Fruit fly (Drosophila melanogaster): ENCODE measurements around the gene CG10747.

The CG10747 gene

DNA sequence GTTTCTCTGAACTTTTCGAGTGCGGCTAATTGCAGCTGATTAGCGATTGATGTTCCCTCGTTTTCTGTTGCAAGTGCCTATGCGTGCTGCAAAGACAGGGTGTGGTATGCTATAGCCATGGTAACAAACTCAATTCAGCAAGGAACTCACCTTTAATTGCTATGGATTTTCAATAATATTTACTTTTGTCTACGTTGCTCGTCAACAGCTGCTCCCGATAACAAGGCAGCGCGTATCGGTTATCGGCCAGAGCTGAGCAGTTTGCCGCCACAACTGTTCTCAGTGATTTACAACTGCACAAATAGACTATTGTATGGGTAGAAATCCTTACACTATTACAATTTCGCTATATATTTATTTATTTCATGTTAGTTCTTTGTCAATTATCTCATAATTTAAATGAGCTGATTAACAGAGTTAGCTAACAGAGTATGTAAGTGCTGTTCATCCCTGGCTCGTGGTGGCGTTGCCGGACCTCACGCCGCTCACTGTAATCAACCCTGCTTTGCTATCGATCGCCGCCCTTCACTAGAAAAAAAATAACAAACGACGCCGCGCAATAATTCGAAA lies 15.8 kb downstream of the CG10747 start, which contains the start of the genes pr and neb (continued):
- no peak for TF ChIP-seq Sox15 (GFP tag; optimal IDR thresholded peaks at IDR 0.05)
- peak; percentile 41 for TF ChIP-seq Eip93F (GFP tag; optimal IDR thresholded peaks at IDR 0.05)
- peak; percentile 73 for TF ChIP-seq topi (GFP tag; optimal IDR thresholded peaks at IDR 0.05)
- peak; percentile 56; the same call in 1 of the 3 replicates for TF ChIP-seq CG8119 (GFP tag; IDR thresholded peaks at IDR 0.05)
- TF ChIP-seq fd85E (GFP tag; optimal IDR thresholded peaks at IDR 0.05) = no peak
- peak; percentile 67 for TF ChIP-seq Hr4 (GFP tag; optimal IDR thresholded peaks at IDR 0.05)
- TF ChIP-seq achi (GFP tag; optimal IDR thresholded peaks at IDR 0.05) = peak; percentile 27
- peak; percentile 82 for TF ChIP-seq Eip78C (GFP tag)
- peak; percentile 53 for TF ChIP-seq vri (GFP tag; optimal IDR thresholded peaks at IDR 0.05)

DNA sequence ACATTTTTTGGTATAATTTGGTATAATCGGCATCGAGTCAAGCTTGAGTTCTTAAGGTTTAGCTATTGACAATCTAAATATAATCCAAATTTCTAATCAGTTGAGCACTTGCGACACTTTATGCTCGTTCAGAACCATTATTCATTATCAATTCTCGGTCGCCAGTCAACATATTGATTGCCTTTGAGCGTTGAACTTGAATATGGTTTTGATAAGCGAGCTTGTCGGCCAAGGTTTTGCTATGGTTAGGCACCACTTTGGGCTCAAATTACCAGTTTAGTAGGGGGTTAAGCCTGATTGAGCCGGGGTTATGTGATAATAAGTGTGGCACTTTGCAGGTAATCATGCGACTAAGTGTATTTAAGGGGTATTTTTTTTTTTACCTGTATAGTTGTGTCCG lies 16.8 kb downstream of the CG10747 start:
- TF ChIP-seq lz (GFP tag; optimal IDR thresholded peaks at IDR 0.05) = no peak
- TF ChIP-seq CG8319 (GFP tag; optimal IDR thresholded peaks at IDR 0.05) = no peak
- no peak for TF ChIP-seq esn (GFP tag; optimal IDR thresholded peaks at IDR 0.05)
- peak; percentile 58 for TF ChIP-seq svp (GFP tag)
- TF ChIP-seq CG3032 (tag; optimal IDR thresholded peaks at IDR 0.05) = no peak
- TF ChIP-seq CG9139 (GFP tag; optimal IDR thresholded peaks at IDR 0.05) = no peak

DNA sequence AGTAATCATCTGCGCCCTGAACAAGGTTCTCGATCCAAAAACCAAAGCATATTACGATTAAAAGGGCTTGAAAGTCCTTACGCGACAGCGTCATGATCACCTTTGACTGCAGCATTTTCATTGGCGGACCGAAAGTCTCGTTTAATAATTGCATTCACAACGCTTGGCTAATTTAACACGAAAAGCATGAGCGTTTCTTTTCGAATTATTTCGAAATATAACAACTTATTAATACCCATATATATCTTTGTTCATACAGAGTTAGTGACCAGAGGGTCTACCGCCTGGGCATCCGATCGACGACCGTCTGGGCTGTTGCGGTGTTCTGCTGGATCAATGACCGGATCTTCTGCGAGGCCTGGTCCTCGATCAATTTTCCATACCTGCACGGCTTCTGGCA lies 19.1 kb downstream of the CG10747 start, which contains the start of gene CG10730:
Gene CG10730 (minus strand): TSS at position 101 of the 400 bp plus-strand sequence.
- TF ChIP-seq vri (GFP tag; optimal IDR thresholded peaks at IDR 0.05) (no peak), spab (GFP tag; optimal IDR thresholded peaks at IDR 0.05) (no peak), Gug (GFP tag; IDR thresholded peaks at IDR 0.05) (no peak), salr (GFP tag; optimal IDR thresholded peaks at IDR 0.05) (no peak), lz (GFP tag; optimal IDR thresholded peaks at IDR 0.05) (no peak), dac (GFP tag; optimal IDR thresholded peaks at IDR 0.05) (no peak), CG3032 (tag; optimal IDR thresholded peaks at IDR 0.05) (no peak), CG10669 (GFP tag; optimal IDR thresholded peaks at IDR 0.05) (no peak), CG10631 (GFP tag; optimal IDR thresholded peaks at IDR 0.05) (no peak), CG6276 (GFP tag; optimal IDR thresholded peaks at IDR 0.05) (no peak), net (GFP tag; optimal IDR thresholded peaks at IDR 0.05) (no peak), Sox14 (GFP tag; optimal IDR thresholded peaks at IDR 0.05) (no peak), CG8319 (GFP tag; optimal IDR thresholded peaks at IDR 0.05) (no peak), CG11762 (GFP tag; optimal IDR thresholded peaks at IDR 0.05; ENCODE audit: insufficient read depth) (no peak), ss (GFP tag; optimal IDR thresholded peaks at IDR 0.05) (no peak), CG3919 (GFP tag; optimal IDR thresholded peaks at IDR 0.05) (no peak)

DNA sequence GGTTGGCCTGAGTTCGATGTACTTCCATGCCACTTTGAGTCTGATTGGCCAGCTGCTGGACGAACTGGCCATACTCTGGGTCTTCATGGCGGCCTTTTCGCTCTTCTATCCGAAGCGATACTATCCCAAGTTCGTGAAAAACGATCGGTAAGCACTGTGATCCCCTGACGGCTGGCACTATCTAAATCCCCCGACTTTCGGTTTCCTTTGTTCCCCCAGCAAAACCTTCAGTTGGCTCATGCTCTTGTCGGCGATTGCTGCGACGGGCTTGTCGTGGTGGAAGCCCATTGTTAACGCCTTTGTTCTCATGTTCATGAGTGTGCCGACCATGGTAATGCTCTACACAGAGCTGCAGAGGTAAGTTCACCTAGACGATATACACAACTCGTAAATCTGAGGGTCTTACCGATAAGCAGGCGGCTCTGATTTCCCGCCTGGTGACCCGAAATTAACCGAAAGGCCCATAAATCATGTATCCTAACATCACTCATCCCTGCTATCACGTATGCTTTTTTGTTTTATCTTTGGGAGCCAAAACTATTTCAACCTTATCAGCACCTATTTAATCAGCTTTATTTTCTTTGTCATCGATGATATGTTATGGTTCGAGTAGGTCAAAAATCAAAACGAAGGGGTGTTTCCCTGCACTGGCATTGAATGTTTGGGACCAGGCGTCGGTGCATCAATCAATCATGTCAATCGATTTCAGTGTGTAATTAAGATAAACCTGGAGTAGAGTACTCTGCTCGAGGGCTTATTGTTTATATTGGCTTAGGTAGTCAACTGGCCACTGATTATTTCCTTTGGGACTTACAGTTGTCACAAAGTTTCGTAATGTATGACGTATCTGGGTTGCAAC lies 21.8 kb downstream of the CG10747 start:
- TF ChIP-seq net (GFP tag; optimal IDR thresholded peaks at IDR 0.05) = no peak
- peak; percentile 42 for TF ChIP-seq vri (GFP tag; optimal IDR thresholded peaks at IDR 0.05)
- TF ChIP-seq Eip78C (GFP tag) = peak; percentile 43
- TF ChIP-seq CG6163 (GFP tag; IDR thresholded peaks at IDR 0.05) = no peak
- no peak for TF ChIP-seq Eip75B (GFP tag; optimal IDR thresholded peaks at IDR 0.05)
- peak; percentile 60 for TF ChIP-seq Eip93F (GFP tag; optimal IDR thresholded peaks at IDR 0.05)
- peak; percentile 78 for TF ChIP-seq fkh (GFP tag; optimal IDR thresholded peaks at IDR 0.05)
- TF ChIP-seq spab (GFP tag; optimal IDR thresholded peaks at IDR 0.05) = no peak
- TF ChIP-seq dac (GFP tag; optimal IDR thresholded peaks at IDR 0.05) = no peak
- peak; percentile 93 for TF ChIP-seq Sox14 (GFP tag; optimal IDR thresholded peaks at IDR 0.05)

DNA sequence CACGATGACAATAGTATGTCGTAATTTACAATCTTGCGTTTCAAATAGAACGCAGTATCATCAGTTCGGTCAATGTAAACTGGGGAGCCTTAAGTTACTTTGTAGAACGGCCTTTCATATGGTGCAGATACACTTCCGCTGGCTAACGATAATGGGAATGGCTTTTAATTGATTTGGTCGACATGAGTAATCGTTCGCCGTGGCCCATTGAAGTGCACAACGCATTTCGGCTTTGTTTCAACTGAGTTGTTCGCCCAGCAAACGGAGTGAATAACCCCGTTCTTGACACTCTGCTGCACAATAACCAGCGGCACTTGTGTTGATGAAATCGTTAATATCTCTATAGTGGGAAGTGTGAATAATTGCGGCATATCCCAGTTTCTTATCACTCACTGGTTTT lies 23.2 kb downstream of the CG10747 start:
- no peak for TF ChIP-seq CG9139 (GFP tag; optimal IDR thresholded peaks at IDR 0.05)
- peak; percentile 6 for TF ChIP-seq Eip93F (GFP tag; optimal IDR thresholded peaks at IDR 0.05)
- no peak for TF ChIP-seq CG11294 (GFP tag; IDR thresholded peaks at IDR 0.05)
- no peak for TF ChIP-seq CG6808 (GFP tag; optimal IDR thresholded peaks at IDR 0.05)
- peak; percentile 34 for TF ChIP-seq dsx (GFP tag; optimal IDR thresholded peaks at IDR 0.05; ENCODE audit: poor library complexity, severe bottlenecking)
- TF ChIP-seq Sox14 (GFP tag; optimal IDR thresholded peaks at IDR 0.05) = peak; percentile 4
- TF ChIP-seq Ets96B (tag; optimal IDR thresholded peaks at IDR 0.05) = no peak
- no peak for TF ChIP-seq CG15336 (GFP tag; IDR thresholded peaks at IDR 0.05)
- no peak for TF ChIP-seq Met (GFP tag; optimal IDR thresholded peaks at IDR 0.05)
- TF ChIP-seq CG11762 (GFP tag; optimal IDR thresholded peaks at IDR 0.05; ENCODE audit: insufficient read depth) = no peak
- peak; percentile 51 for TF ChIP-seq vri (GFP tag; optimal IDR thresholded peaks at IDR 0.05)
- TF ChIP-seq Eip78C (GFP tag) = peak; percentile 7
- 0 out of 3 replicates have a peak, but pooled peaks have one; percentile 6 for TF ChIP-seq CG6163 (GFP tag; IDR thresholded peaks at IDR 0.05)

Measured in whole organism, prepupa.